Fruit fly (Drosophila melanogaster) whole organism, embryonic: Measurements from ENCODE around the gene PLCXD.
A peak's percentile ranks its signal among the peaks of the same experiment; 100 is the strongest.

Source experiments
- Ada2b ChIP-seq: fragments of 200-800 bp; sonication (Bioruptor generic); IDR thresholded peaks from 2 replicates; pipeline ENCODE4 v1.3.6; 2022; ENCODE audit warnings: missing biosample characterization, missing genetic modification characterization
- Atf6 ChIP-seq: fragments of 200-800 bp; sonication (Bioruptor generic); IDR thresholded peaks from 2 replicates; pipeline ENCODE4 v1.3.6; 2022; ENCODE audit warnings: missing biosample characterization, missing genetic modification characterization
- B-H2 ChIP-seq: fragments of 200-800 bp; sonication (Bioruptor generic); optimal IDR thresholded peaks from 2 replicates; lab custom pipeline; 2018; ENCODE audit warnings: missing biosample characterization, mild to moderate bottlenecking, missing genetic modification characterization
- Bdp1 ChIP-seq: fragments of 200-800 bp; sonication (Bioruptor generic); optimal IDR thresholded peaks from 3 replicates; lab custom pipeline; 2016; ENCODE audit warnings: missing biosample characterization, missing genetic modification characterization
- C15 ChIP-seq: fragments of 200-800 bp; sonication (Bioruptor generic); IDR thresholded peaks from 3 replicates; pipeline ENCODE4 v1.3.6; 2022; ENCODE audit warnings: missing biosample characterization, missing genetic modification characterization
- CG10147 ChIP-seq: fragments of 200-800 bp; sonication (Bioruptor generic); optimal IDR thresholded peaks from 2 replicates; lab custom pipeline; 2019; ENCODE audit warnings: missing biosample characterization, mild to moderate bottlenecking, missing genetic modification characterization, moderate library complexity
- CG12299 ChIP-seq: fragments of 200-800 bp; sonication (Bioruptor generic); optimal IDR thresholded peaks from 2 replicates; lab custom pipeline; 2018; ENCODE audit warnings: missing biosample characterization, mild to moderate bottlenecking, missing genetic modification characterization
- CG12744 ChIP-seq: fragments of 200-800 bp; sonication (Bioruptor generic); optimal IDR thresholded peaks from 2 replicates; lab custom pipeline; 2016; ENCODE audit warnings: missing biosample characterization, missing genetic modification characterization
- CG12942 ChIP-seq: fragments of 200-800 bp; sonication (Bioruptor generic); optimal IDR thresholded peaks from 3 replicates; lab custom pipeline; 2016; ENCODE audit warnings: missing biosample characterization, missing genetic modification characterization
- CG13123 ChIP-seq: fragments of 200-800 bp; sonication (Bioruptor generic); optimal IDR thresholded peaks from 2 replicates; lab custom pipeline; 2016; ENCODE audit warnings: missing biosample characterization, missing genetic modification characterization
- CG13296 ChIP-seq: fragments of 200-800 bp; sonication (Bioruptor generic); optimal IDR thresholded peaks from 3 replicates; lab custom pipeline; 2018; ENCODE audit warnings: missing biosample characterization, mild to moderate bottlenecking, missing genetic modification characterization
- CG17328 ChIP-seq: fragments of 200-800 bp; sonication (Bioruptor generic); IDR thresholded peaks from 2 replicates; pipeline ENCODE4 v1.3.6; 2022; ENCODE audit warnings: missing biosample characterization, missing genetic modification characterization
- CG17359 ChIP-seq: fragments of 200-800 bp; sonication (Bioruptor generic); optimal IDR thresholded peaks from 3 replicates; lab custom pipeline; 2018; ENCODE audit warnings: missing biosample characterization, mild to moderate bottlenecking, missing genetic modification characterization, moderate library complexity
- CG18011 ChIP-seq: fragments of 200-800 bp; sonication (Bioruptor generic); optimal IDR thresholded peaks from 2 replicates; lab custom pipeline; 2017; ENCODE audit warnings: missing biosample characterization, missing genetic modification characterization, mild to moderate bottlenecking, moderate library complexity, missing genotype
- CG2202 ChIP-seq: fragments of 200-800 bp; sonication (Bioruptor generic); optimal IDR thresholded peaks from 2 replicates; lab custom pipeline; 2018; ENCODE audit warnings: missing biosample characterization, mild to moderate bottlenecking, missing genetic modification characterization
- CG2889 ChIP-seq: fragments of 200-800 bp; sonication (Bioruptor generic); IDR thresholded peaks from 3 replicates; pipeline ENCODE4 v1.3.6; 2022; ENCODE audit warnings: missing biosample characterization, missing genetic modification characterization
- CG32532 ChIP-seq: fragments of 200-800 bp; sonication (Bioruptor generic); IDR thresholded peaks from 2 replicates; pipeline ENCODE4 v1.3.6; 2022; ENCODE audit warnings: missing biosample characterization, missing genetic modification characterization
- CG33557 ChIP-seq: fragments of 200-800 bp; sonication (Bioruptor generic); optimal IDR thresholded peaks from 2 replicates; lab custom pipeline; 2019; ENCODE audit warnings: missing biosample characterization, mild to moderate bottlenecking, missing genetic modification characterization, moderate library complexity
- CG3847 ChIP-seq: fragments of 200-800 bp; sonication (Bioruptor generic); IDR thresholded peaks from 2 replicates; pipeline ENCODE4 v1.3.6; 2022; ENCODE audit warnings: missing biosample characterization, missing genetic modification characterization
- CG4424 ChIP-seq: fragments of 200-800 bp; sonication (Bioruptor generic); optimal IDR thresholded peaks from 3 replicates; lab custom pipeline; 2016; ENCODE audit warnings: missing biosample characterization, missing genetic modification characterization
- CG7987 ChIP-seq: fragments of 200-800 bp; sonication (Bioruptor generic); optimal IDR thresholded peaks from 2 replicates; lab custom pipeline; 2018; ENCODE audit warnings: missing biosample characterization, mild to moderate bottlenecking, missing genetic modification characterization, moderate library complexity
- CG8765 ChIP-seq: fragments of 200-800 bp; sonication (Bioruptor generic); IDR thresholded peaks from 2 replicates; pipeline ENCODE4 v1.3.6; 2022; ENCODE audit warnings: missing biosample characterization, missing genetic modification characterization
- CG8924 ChIP-seq: fragments of 200-800 bp; optimal IDR thresholded peaks from 3 replicates; lab custom pipeline; 2019; ENCODE audit warnings: missing biosample characterization, mild to moderate bottlenecking, missing genetic modification characterization, moderate library complexity
- CG9797 ChIP-seq: fragments of 200-800 bp; sonication (Bioruptor generic); optimal IDR thresholded peaks from 3 replicates; lab custom pipeline; 2018; ENCODE audit warnings: missing biosample characterization, mild to moderate bottlenecking, missing genetic modification characterization
- CG9932 ChIP-seq: fragments of 200-800 bp; sonication (Bioruptor generic); IDR thresholded peaks from 2 replicates; pipeline ENCODE4 v1.3.6; 2022; ENCODE audit warnings: missing biosample characterization, missing genetic modification characterization
- Dad ChIP-seq: fragments of 200-800 bp; sonication (Bioruptor generic); optimal IDR thresholded peaks from 3 replicates; lab custom pipeline; 2016; ENCODE audit warnings: missing biosample characterization, missing genetic modification characterization
- HHEX ChIP-seq: fragments of 200-800 bp; sonication (Bioruptor generic); optimal IDR thresholded peaks from 3 replicates; lab custom pipeline; 2017; ENCODE audit warnings: missing biosample characterization, mild to moderate bottlenecking, missing genetic modification characterization, missing genetic modification reagents
- HLH3B ChIP-seq: fragments of 200-800 bp; sonication (Bioruptor generic); IDR thresholded peaks from 2 replicates; pipeline ENCODE4 v1.3.6; 2022; ENCODE audit warnings: missing biosample characterization, missing genetic modification characterization
- HmgZ ChIP-seq: fragments of 200-800 bp; sonication (Bioruptor generic); optimal IDR thresholded peaks from 2 replicates; lab custom pipeline; 2018; ENCODE audit warnings: missing biosample characterization, mild to moderate bottlenecking, missing genetic modification characterization
- Hmx ChIP-seq: fragments of 200-800 bp; sonication (Bioruptor generic); optimal IDR thresholded peaks from 2 replicates; lab custom pipeline; 2016; ENCODE audit warnings: missing biosample characterization, missing genetic modification characterization
- Hr39 ChIP-seq: fragments of >200 bp; optimal IDR thresholded peaks from 2 replicates; lab custom pipeline; 2017
- Mrtf ChIP-seq: fragments of 200-800 bp; sonication (Bioruptor generic); IDR thresholded peaks from 3 replicates; pipeline ENCODE4 v1.3.6; 2022; ENCODE audit warnings: missing biosample characterization, missing genetic modification characterization
- NK7.1 ChIP-seq: fragments of 200-800 bp; sonication (Bioruptor generic); optimal IDR thresholded peaks from 3 replicates; lab custom pipeline; 2016; ENCODE audit warnings: missing biosample characterization, missing genetic modification characterization
- Opbp ChIP-seq: fragments of 200-800 bp; sonication (Bioruptor generic); IDR thresholded peaks from 3 replicates; pipeline ENCODE4 v1.3.6; 2022; ENCODE audit warnings: missing biosample characterization, missing genetic modification characterization; ENCODE audit not compliant: partially characterized antibody
- Sry-β ChIP-seq: fragments of 200-800 bp; sonication (Bioruptor generic); optimal IDR thresholded peaks from 2 replicates; lab custom pipeline; 2018; ENCODE audit warnings: missing biosample characterization, mild to moderate bottlenecking, missing genetic modification characterization, moderate library complexity
- Stat92E ChIP-seq, 3 experiments: fragments of >200 bp in 2 of 3; fragments of 200-800 bp in 1 of 3; sonication (Bioruptor generic) in 1 of 3; optimal IDR thresholded peaks; 2 replicates each; lab custom pipeline; 2017 to 2019; ENCODE audit warnings: missing biosample characterization in 3 of 3, missing genetic modification characterization in 3 of 3, mild to moderate bottlenecking in 1 of 3, moderate library complexity in 1 of 3
- ab ChIP-seq: fragments of 200-800 bp; sonication (Bioruptor generic); optimal IDR thresholded peaks from 2 replicates; lab custom pipeline; 2016; ENCODE audit warnings: missing biosample characterization, missing genetic modification characterization
- amos ChIP-seq: fragments of 200-800 bp; sonication (Bioruptor generic); IDR thresholded peaks from 2 replicates; pipeline ENCODE4 v1.3.6; 2022; ENCODE audit warnings: missing biosample characterization, missing genetic modification characterization; ENCODE audit not compliant: partially characterized antibody
- ato ChIP-seq: fragments of 200-800 bp; sonication (Bioruptor generic); IDR thresholded peaks from 2 replicates; pipeline ENCODE4 v1.3.6; 2022; ENCODE audit warnings: missing biosample characterization, missing genetic modification characterization; ENCODE audit not compliant: partially characterized antibody
- ci ChIP-seq: fragments of 200-800 bp; sonication (Bioruptor generic); IDR thresholded peaks from 3 replicates; pipeline ENCODE4 v1.3.6; 2022; ENCODE audit warnings: missing biosample characterization, missing genetic modification characterization
- danr ChIP-seq: fragments of 200-800 bp; sonication (Bioruptor generic); IDR thresholded peaks from 2 replicates; pipeline ENCODE4 v1.3.6; 2022; ENCODE audit warnings: missing biosample characterization, missing genetic modification characterization
- fd3F ChIP-seq: fragments of 200-800 bp; sonication (Bioruptor generic); optimal IDR thresholded peaks from 2 replicates; lab custom pipeline; 2018; ENCODE audit warnings: missing biosample characterization, mild to moderate bottlenecking, missing genetic modification characterization, moderate library complexity
- hbn ChIP-seq: fragments of 200-800 bp; sonication (Bioruptor generic); IDR thresholded peaks from 2 replicates; pipeline ENCODE4 v1.3.6; 2022; ENCODE audit warnings: missing biosample characterization, missing genetic modification characterization; ENCODE audit not compliant: partially characterized antibody
- knrl ChIP-seq: fragments of 200-800 bp; sonication (Bioruptor generic); IDR thresholded peaks from 3 replicates; pipeline ENCODE4 v1.3.6; 2022; ENCODE audit warnings: missing biosample characterization, missing genetic modification characterization; ENCODE audit not compliant: partially characterized antibody
- pnt ChIP-seq: fragments of 200-800 bp; sonication (Bioruptor generic); optimal IDR thresholded peaks from 3 replicates; lab custom pipeline; 2016; ENCODE audit warnings: missing biosample characterization, missing genetic modification characterization
- sr ChIP-seq: fragments of 200-800 bp; sonication (Bioruptor generic); IDR thresholded peaks from 3 replicates; pipeline ENCODE4 v1.3.6; 2022; ENCODE audit warnings: missing biosample characterization, missing genetic modification characterization
- stc ChIP-seq: fragments of 200-800 bp; sonication (Bioruptor generic); IDR thresholded peaks from 2 replicates; pipeline ENCODE4 v1.3.6; 2022; ENCODE audit warnings: missing biosample characterization, missing genetic modification characterization
- wdn ChIP-seq: fragments of 200-800 bp; sonication (Bioruptor generic); IDR thresholded peaks from 2 replicates; pipeline ENCODE4 v1.3.6; 2022; ENCODE audit warnings: missing biosample characterization, missing genetic modification characterization

The PLCXD gene

DNA sequence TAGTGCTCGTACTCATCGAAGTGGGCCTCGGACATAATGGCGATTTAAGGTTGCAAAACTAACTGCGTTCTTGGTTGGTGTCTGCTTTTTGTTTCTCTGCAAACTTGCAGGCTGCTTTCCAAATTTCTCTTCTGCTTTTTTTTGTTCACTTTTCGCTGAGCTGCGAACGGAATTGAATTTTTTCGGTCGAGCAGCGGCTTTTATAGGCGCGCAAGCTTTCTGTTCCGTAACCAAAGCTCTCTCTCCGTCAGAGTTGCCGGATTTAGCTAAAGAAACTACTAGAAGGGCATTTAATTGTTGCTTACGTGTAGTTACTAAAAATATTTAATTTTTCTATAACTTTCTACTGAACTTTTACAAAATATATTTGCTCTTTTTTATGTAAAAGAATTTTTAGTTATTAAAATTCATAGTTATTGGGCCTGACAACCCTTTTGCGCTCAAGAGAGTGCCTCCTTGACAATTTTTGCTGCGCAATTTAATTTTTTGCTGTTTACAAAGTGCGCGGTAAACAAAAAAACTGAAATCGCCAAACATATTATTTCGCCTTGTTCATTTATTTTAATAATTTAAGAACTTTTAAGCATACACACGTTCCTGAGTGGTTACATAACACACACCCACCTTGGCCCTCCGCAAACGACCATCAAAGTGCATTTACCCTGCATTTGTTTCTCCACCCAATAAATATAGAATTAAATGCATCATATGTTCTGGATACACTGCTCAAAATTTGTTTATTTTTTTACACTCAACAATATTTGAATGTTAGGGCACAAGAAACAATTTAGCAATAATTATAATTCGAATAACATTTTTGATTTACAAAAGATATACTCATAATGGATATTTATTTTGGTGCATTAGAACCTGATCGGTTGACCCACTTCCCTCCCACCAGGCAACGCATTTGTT lies 3.0 kb upstream of the PLCXD start, which contains the start of gene CG6770 (continued):
- peak; percentile 90 for TF ChIP-seq CG10147 (GFP tag; lab: Kevin White, UChicago)
- TF ChIP-seq ato (GFP tag; lab: Robert Waterston, UW) = no peak
- TF ChIP-seq B-H2 (GFP tag; lab: Kevin White, UChicago) = peak; percentile 91
- no peak for TF ChIP-seq CG13123 (GFP tag; lab: Kevin White, UChicago)
- TF ChIP-seq Dad = peak; percentile 43
- 0 out of 2 replicates have a peak, but pooled peaks have one; percentile 13 for TF ChIP-seq CG8765 (GFP tag; lab: Robert Waterston, UW)
- TF ChIP-seq pnt (GFP tag; lab: Kevin White, UChicago) = no peak
- no peak for TF ChIP-seq NK7.1 (GFP tag; lab: Kevin White, UChicago)
- no peak for TF ChIP-seq CG2202
- peak; percentile 42 for TF ChIP-seq CG7987
- TF ChIP-seq CG8924 (tag; lab: Kevin White, UChicago) = peak; percentile 87
- TF ChIP-seq CG2889 (GFP tag; lab: Robert Waterston, UW) = peak; percentile 70
- peak; percentile 90 for TF ChIP-seq CG17328
- TF ChIP-seq Opbp = 0 out of 3 replicates have a peak, but pooled peaks have one; percentile 51
- TF ChIP-seq knrl = no peak
- peak; percentile 2 for TF ChIP-seq Hmx (GFP tag; lab: Kevin White, UChicago)
- peak; percentile 69; the same call in 1 of the 2 replicates for TF ChIP-seq danr (GFP tag; lab: Robert Waterston, UW)
- peak; percentile 81 for TF ChIP-seq HLH3B (GFP tag; lab: Robert Waterston, UW)
- peak; percentile 33 for TF ChIP-seq CG12942 (GFP tag; lab: Kevin White, UChicago)
- peak; percentile 85 for TF ChIP-seq CG3847 (GFP tag; lab: Robert Waterston, UW)
- TF ChIP-seq Hr39 = no peak
- peak; percentile 90 for TF ChIP-seq Atf6 (GFP tag; lab: Robert Waterston, UW)
- TF ChIP-seq CG9797 (GFP tag; lab: Kevin White, UChicago) = no peak
- TF ChIP-seq CG12299 = peak; percentile 87
- peak; percentile 79 for TF ChIP-seq Mrtf
- TF ChIP-seq CG17359 = peak; percentile 79
- peak; percentile 76 for TF ChIP-seq Sry-β (GFP tag; lab: Kevin White, UChicago)
- TF ChIP-seq CG13296 (GFP tag; lab: Kevin White, UChicago) = peak; percentile 93
- TF ChIP-seq HHEX (GFP tag; lab: Kevin White, UChicago) = peak; percentile 81
- peak; percentile 90 for TF ChIP-seq HmgZ
- TF ChIP-seq stc (GFP tag; lab: Robert Waterston, UW) = peak; percentile 89
- peak; percentile 84 for TF ChIP-seq fd3F
- TF ChIP-seq Stat92E (GFP tag; optimal IDR thresholded peaks at IDR 0.05; lab: Kevin White, UChicago) = no peak
- TF ChIP-seq Ada2b (GFP tag; lab: Robert Waterston, UW) = peak; percentile 80
- no peak for TF ChIP-seq ab
- peak; percentile 43 for TF ChIP-seq CG12744
- TF ChIP-seq CG18011 (GFP tag; lab: Kevin White, UChicago) = peak; percentile 43
- peak; percentile 89 for TF ChIP-seq ci (GFP tag; lab: Robert Waterston, UW)
- no peak for TF ChIP-seq hbn (GFP tag; lab: Robert Waterston, UW)
- TF ChIP-seq CG33557 = no peak
- 0 out of 3 replicates have a peak, but pooled peaks have one; percentile 21 for TF ChIP-seq sr (GFP tag; lab: Robert Waterston, UW)
- no peak; the same call in 1 of the 2 replicates for TF ChIP-seq amos (GFP tag; lab: Robert Waterston, UW)
- peak; percentile 85 for TF ChIP-seq CG9932 (GFP tag; lab: Robert Waterston, UW)
- peak; percentile 87 for TF ChIP-seq wdn (GFP tag; lab: Robert Waterston, UW)
- peak; percentile 92 for TF ChIP-seq CG32532 (GFP tag; lab: Robert Waterston, UW)
- no peak for TF ChIP-seq Bdp1 (GFP tag; lab: Kevin White, UChicago)
- TF ChIP-seq CG4424 (GFP tag; lab: Kevin White, UChicago) = peak; percentile 19
- 0 out of 3 replicates have a peak, but pooled peaks have one; percentile 51 for TF ChIP-seq C15 (GFP tag; lab: Robert Waterston, UW)
